Worm (Caenorhabditis elegans) whole organism, L4/young adult: ENCODE data around the gene srw-117.

Source experiments
- W03F9.2 ChIP-seq: fragments of 150-350 bp; optimal IDR thresholded peaks from 2 replicates; lab custom pipeline; 2014; ENCODE audit warnings: missing biosample characterization, missing genetic modification characterization
- dao-5 ChIP-seq: sonication (generic microtip); optimal IDR thresholded peaks from 2 replicates; lab custom pipeline; 2016; ENCODE audit warnings: missing genotype, missing genetic modification characterization, moderate library complexity, missing compliant biosample characterization
- him-1 ChIP-seq: sonication (generic microtip); optimal IDR thresholded peaks from 2 replicates; lab custom pipeline; 2016; ENCODE audit warnings: missing genotype, missing genetic modification reagents, missing genetic modification characterization, missing compliant biosample characterization

srw-117 gene

DNA sequence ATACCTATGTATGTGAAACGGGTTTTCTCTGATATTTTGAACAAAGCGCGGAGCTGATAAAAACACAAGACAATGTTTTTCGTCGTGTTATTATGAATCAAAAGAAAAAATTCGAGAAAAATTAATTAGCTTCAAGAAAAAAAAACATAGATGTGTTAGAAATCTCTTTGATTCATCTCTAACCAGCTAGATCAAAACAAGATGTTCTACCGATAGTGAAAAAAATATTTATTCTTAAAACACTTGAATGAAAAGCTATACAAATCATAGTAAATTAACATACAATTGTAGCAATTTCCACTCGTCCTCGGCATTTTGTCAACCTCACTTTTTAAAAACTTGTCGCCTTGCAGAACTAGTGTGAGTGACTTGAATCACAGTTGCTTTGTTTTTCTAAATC is 41.0 kb downstream of the srw-117 start:
- TF ChIP-seq dao-5 (tag; lab: Kevin White, UChicago) (no peak), W03F9.2 (tag; lab: Kevin White, UChicago) (no peak), him-1 (tag; lab: Kevin White, UChicago) (no peak)

DNA sequence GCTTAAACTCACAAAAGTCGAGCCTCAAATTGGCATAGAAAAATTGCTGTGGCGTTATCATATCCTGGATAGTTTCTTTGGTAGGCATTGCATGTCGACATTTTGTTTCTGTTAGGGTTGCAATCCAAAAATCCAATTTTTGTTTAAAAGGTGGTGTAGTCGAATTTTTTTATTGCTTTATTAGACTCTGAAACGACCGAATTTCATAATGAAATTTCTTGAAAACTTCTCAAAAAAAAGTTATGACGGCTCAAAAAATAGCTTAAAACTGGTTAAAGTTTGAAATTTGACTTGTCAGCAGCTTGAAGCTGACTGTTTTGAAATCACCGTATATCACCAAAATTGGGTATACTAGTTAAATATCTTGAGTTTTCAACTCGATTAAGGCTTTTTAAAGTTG is 41.8 kb downstream of the srw-117 start, which contains the start of gene srw-143:
TSS of gene srw-143 (minus strand) at position 101 of the 400 bp plus-strand sequence.
- no peak for TF ChIP-seq him-1 (tag; lab: Kevin White, UChicago)
- TF ChIP-seq W03F9.2 (tag; lab: Kevin White, UChicago) = no peak
- no peak for TF ChIP-seq dao-5 (tag; lab: Kevin White, UChicago)

DNA sequence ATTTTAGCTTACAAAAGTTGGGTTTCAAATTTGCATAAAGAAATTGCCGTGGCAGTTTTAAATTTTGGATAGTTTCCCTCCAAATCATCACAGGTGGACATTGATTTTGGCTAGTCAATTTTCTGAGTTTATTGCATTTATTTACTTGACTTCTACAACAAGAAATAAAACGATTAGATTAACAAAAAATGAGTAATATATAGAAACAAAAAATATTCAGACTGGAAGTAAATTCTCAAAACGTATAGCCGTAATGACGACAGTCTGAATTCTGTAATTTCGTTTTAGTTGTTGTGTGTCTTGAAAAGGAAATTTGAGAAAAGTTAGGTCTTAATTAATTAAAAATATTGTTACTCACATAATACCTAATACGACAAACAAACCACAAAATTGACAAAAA is 44.8 kb downstream of the srw-117 start, which contains the start of gene srw-141:
TSS of gene srw-141 (minus strand) at position 101 of the 400 bp plus-strand sequence.
- TF ChIP-seq dao-5 (tag; lab: Kevin White, UChicago) (no peak), him-1 (tag; lab: Kevin White, UChicago) (no peak), W03F9.2 (tag; lab: Kevin White, UChicago) (no peak)

DNA sequence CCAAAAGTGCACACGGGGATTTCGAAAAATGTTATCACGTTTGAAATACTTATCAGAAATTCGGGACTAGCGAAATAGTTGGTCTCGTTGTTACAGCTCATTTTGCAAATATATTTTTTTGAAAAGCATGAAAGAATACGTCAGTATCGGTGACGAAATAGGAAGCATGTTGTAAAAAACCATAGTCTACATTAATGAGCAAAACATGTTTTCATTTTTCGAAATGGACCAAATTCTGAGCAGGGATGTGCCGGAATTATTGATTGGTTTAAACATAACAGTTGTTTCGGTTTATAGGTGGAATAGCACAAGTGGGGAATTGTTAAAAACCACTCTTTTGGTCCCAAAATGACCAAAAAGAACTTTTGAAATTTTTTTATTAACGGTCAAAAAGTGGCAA is 49.2 kb downstream of the srw-117 start, which contains the start of gene srh-247:
TSS of gene srh-247 (minus strand) at position 101 of the 400 bp plus-strand sequence.
- TF ChIP-seq W03F9.2 (tag; lab: Kevin White, UChicago) (no peak), dao-5 (tag; lab: Kevin White, UChicago) (no peak), him-1 (tag; lab: Kevin White, UChicago) (no peak)
